Fruit fly (Drosophila melanogaster): ENCODE measurements around the gene SP1029.

Gene SP1029

dm6 chr3R:29214982-29215533, 35.2 kb downstream of the SP1029 start (continued):
- TF ChIP-seq gcm (GFP tag; optimal IDR thresholded peaks at IDR 0.05) (no peak), en (GFP tag; optimal IDR thresholded peaks at IDR 0.05) (no peak), pnt (GFP tag; optimal IDR thresholded peaks at IDR 0.05) (no peak), CG8290 (GFP tag; optimal IDR thresholded peaks at IDR 0.05) (no peak), CG8290 (tag; optimal IDR thresholded peaks at IDR 0.05) (peak in 1 of 2 experiments; percentile 22), Xbp1 (GFP tag; optimal IDR thresholded peaks at IDR 0.05) (no peak), bsh (GFP tag; optimal IDR thresholded peaks at IDR 0.05) (peak in 1 of 2 experiments; percentile 47), CG17385 (GFP tag; optimal IDR thresholded peaks at IDR 0.05) (peak; percentile 63), yki (optimal IDR thresholded peaks at IDR 0.05) (peak; percentile 14), CG2678 (tag; optimal IDR thresholded peaks at IDR 0.05) (peak; percentile 39), BEAF-32 (GFP tag; optimal IDR thresholded peaks at IDR 0.05) (peak; percentile 15), gfzf (GFP tag; optimal IDR thresholded peaks at IDR 0.05) (no peak), CG32532 (GFP tag; IDR thresholded peaks at IDR 0.05) (peak; percentile 46), CG10543 (GFP tag; optimal IDR thresholded peaks at IDR 0.05) (peak; percentile 51)

dm6 chr3R:29214262-29214661, 36.0 kb downstream of the SP1029 start:
- TF ChIP-seq CG9727 (GFP tag; optimal IDR thresholded peaks at IDR 0.05), result peak; percentile 100
- TF ChIP-seq CG10959 (GFP tag; IDR thresholded peaks at IDR 0.05), result peak; percentile 99
- TF ChIP-seq CG12219 (GFP tag; optimal IDR thresholded peaks at IDR 0.05), result peak; percentile 99
- TF ChIP-seq Hsf (GFP tag; optimal IDR thresholded peaks at IDR 0.05), result peak; percentile 99
- peak; percentile 99 for TF ChIP-seq CG10654 (GFP tag; optimal IDR thresholded peaks at IDR 0.05)
- TF ChIP-seq H15 (GFP tag; IDR thresholded peaks at IDR 0.05), result peak; percentile 99
- peak; percentile 98 for TF ChIP-seq cwo (GFP tag; optimal IDR thresholded peaks at IDR 0.05)
- peak; percentile 99 for TF ChIP-seq nmo (GFP tag; optimal IDR thresholded peaks at IDR 0.05)
- peak; percentile 99 for TF ChIP-seq Usf (GFP tag; optimal IDR thresholded peaks at IDR 0.05)
- peak; percentile 99 for TF ChIP-seq CG13296 (GFP tag; optimal IDR thresholded peaks at IDR 0.05)
- peak; percentile 97 for TF ChIP-seq fu2 (GFP tag; optimal IDR thresholded peaks at IDR 0.05)
- TF ChIP-seq stwl (tag; optimal IDR thresholded peaks at IDR 0.05), result peak; percentile 97
- peak; percentile 98 for TF ChIP-seq CG3838 (GFP tag; optimal IDR thresholded peaks at IDR 0.05)
- no peak for TF ChIP-seq vnd (GFP tag; IDR thresholded peaks at IDR 0.05; ENCODE audit: partially characterized antibody)
- peak; percentile 99 for TF ChIP-seq Nf-YA (GFP tag; IDR thresholded peaks at IDR 0.05)
- TF ChIP-seq CG9876 (GFP tag; optimal IDR thresholded peaks at IDR 0.05), result peak; percentile 97
- TF ChIP-seq Camta (GFP tag; optimal IDR thresholded peaks at IDR 0.05), result peak; percentile 99
- peak; percentile 100 for TF ChIP-seq CG33557 (GFP tag; optimal IDR thresholded peaks at IDR 0.05)
- peak; percentile 97 for TF ChIP-seq trem (tag; optimal IDR thresholded peaks at IDR 0.05)
- peak; percentile 45 for TF ChIP-seq bbx (GFP tag; IDR thresholded peaks at IDR 0.05; ENCODE audit: partially characterized antibody)
- peak; percentile 98 for TF ChIP-seq gt (GFP tag; IDR thresholded peaks at IDR 0.05)
- peak; percentile 100 for TF ChIP-seq CG7271 (tag; optimal IDR thresholded peaks at IDR 0.05)
- peak; percentile 99 for TF ChIP-seq CG14014 (GFP tag; IDR thresholded peaks at IDR 0.05)
- peak; percentile 99 for TF ChIP-seq CG7987 (GFP tag; optimal IDR thresholded peaks at IDR 0.05)
- peak; percentile 100 for TF ChIP-seq so (GFP tag; IDR thresholded peaks at IDR 0.05)
- TF ChIP-seq tll (GFP tag; optimal IDR thresholded peaks at IDR 0.05), result peak in 1 of 2 experiments; percentile 89
- TF ChIP-seq toy (GFP tag; IDR thresholded peaks at IDR 0.05), result peak; percentile 98
- TF ChIP-seq bigmax (GFP tag; optimal IDR thresholded peaks at IDR 0.05), result peak; percentile 86
- TF ChIP-seq CG5953 (GFP tag; IDR thresholded peaks at IDR 0.05), result peak; percentile 99
- TF ChIP-seq CG6854 (GFP tag; optimal IDR thresholded peaks at IDR 0.05), result peak; percentile 99
- TF ChIP-seq pfk (GFP tag; optimal IDR thresholded peaks at IDR 0.05), result peak; percentile 79
- peak; percentile 99 for TF ChIP-seq Spps (tag; optimal IDR thresholded peaks at IDR 0.05)
- TF ChIP-seq dmrt99B (tag; optimal IDR thresholded peaks at IDR 0.05), result peak; percentile 99
- TF ChIP-seq CG6765 (GFP tag; optimal IDR thresholded peaks at IDR 0.05), result peak; percentile 99
- TF ChIP-seq HmgD (GFP tag; optimal IDR thresholded peaks at IDR 0.05), result peak; percentile 98
- TF ChIP-seq rib (GFP tag; IDR thresholded peaks at IDR 0.05), result peak; percentile 99
